Fruit fly (Drosophila melanogaster): ENCODE measurements around the gene unc-45.
A peak's percentile ranks its signal among the peaks of the same experiment; 100 is the strongest.

The unc-45 gene

DNA sequence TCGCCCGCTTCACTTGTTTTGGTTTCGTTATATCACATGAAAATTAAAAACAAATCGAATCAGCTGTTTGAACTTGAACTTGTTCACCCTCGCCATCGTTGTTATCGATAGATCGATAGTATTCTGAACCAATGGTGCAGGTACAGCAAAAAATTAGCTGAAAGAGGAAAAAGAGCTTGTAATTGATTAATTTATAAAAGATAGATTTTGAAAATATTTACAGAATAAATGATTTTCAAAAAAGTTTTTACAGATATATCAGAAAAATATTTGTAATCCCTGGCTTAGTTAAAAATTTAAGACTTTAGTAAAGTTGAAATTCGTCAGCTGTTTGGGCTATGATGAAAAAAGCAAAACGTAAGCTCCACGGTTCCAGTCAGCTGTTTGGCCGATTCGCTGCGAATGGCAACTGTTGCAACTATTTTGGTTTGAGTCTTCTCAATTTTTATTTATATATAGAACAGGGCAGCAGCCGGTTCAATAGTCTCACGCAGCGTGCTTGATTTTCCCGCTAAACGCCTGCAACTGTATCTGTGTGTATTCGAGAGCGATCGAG, at the start of gene unc-45, which contains the start of gene CG11035:
Gene unc-45 (plus strand): TSS at position 379 of the 556 bp plus-strand sequence.
Gene CG11035 (minus strand): TSS at position 87 of the 556 bp plus-strand sequence.
- TF ChIP-seq CG8159 (tag; optimal IDR thresholded peaks at IDR 0.05) (peak; percentile 39), CG8301 (tag; optimal IDR thresholded peaks at IDR 0.05) (peak; percentile 20), CG4496 (GFP tag; IDR thresholded peaks at IDR 0.05) (0 out of 3 replicates have a peak, but pooled peaks have one; percentile 61), CG14655 (GFP tag; optimal IDR thresholded peaks at IDR 0.05) (peak; percentile 49), CG15710 (tag; optimal IDR thresholded peaks at IDR 0.05) (peak; percentile 38), CG12605 (GFP tag; IDR thresholded peaks at IDR 0.05) (no peak), CG13204 (GFP tag; optimal IDR thresholded peaks at IDR 0.05) (no peak), CG10348 (GFP tag; IDR thresholded peaks at IDR 0.05) (no peak), CG32121 (GFP tag; IDR thresholded peaks at IDR 0.05) (0 out of 2 replicates have a peak, but pooled peaks have one; percentile 42), CG9948 (tag; optimal IDR thresholded peaks at IDR 0.05) (peak; percentile 3), CG17806 (tag; optimal IDR thresholded peaks at IDR 0.05) (peak; percentile 34), Pif1B (GFP tag; optimal IDR thresholded peaks at IDR 0.05) (no peak), EcR (GFP tag; optimal IDR thresholded peaks at IDR 0.05) (peak; percentile 87), Pif1A (GFP tag; optimal IDR thresholded peaks at IDR 0.05) (no peak)

dm6 chr3R:7990257-7990656, 42.8 kb upstream of the unc-45 start:
- TF ChIP-seq D1 (tag; optimal IDR thresholded peaks at IDR 0.05) (no peak), CG17806 (tag; optimal IDR thresholded peaks at IDR 0.05) (no peak)

- TF ChIP-seq fd96Ca (GFP tag; IDR thresholded peaks at IDR 0.05) (0 out of 3 replicates have a peak, but pooled peaks have one; percentile 14), EcR (GFP tag; optimal IDR thresholded peaks at IDR 0.05) (peak; percentile 13), CG34367 (tag; optimal IDR thresholded peaks at IDR 0.05) (no peak), CG9948 (tag; optimal IDR thresholded peaks at IDR 0.05) (no peak), CG12605 (GFP tag; IDR thresholded peaks at IDR 0.05) (no peak), CG8159 (tag; optimal IDR thresholded peaks at IDR 0.05) (no peak), Snoo (tag; optimal IDR thresholded peaks at IDR 0.05) (no peak), CG15710 (tag; optimal IDR thresholded peaks at IDR 0.05) (no peak), Ets98B (GFP tag; IDR thresholded peaks at IDR 0.05) (no peak)
Measured at dm6 chr3R:7990799-7991423, 42.2 kb upstream of the unc-45 start.

DNA sequence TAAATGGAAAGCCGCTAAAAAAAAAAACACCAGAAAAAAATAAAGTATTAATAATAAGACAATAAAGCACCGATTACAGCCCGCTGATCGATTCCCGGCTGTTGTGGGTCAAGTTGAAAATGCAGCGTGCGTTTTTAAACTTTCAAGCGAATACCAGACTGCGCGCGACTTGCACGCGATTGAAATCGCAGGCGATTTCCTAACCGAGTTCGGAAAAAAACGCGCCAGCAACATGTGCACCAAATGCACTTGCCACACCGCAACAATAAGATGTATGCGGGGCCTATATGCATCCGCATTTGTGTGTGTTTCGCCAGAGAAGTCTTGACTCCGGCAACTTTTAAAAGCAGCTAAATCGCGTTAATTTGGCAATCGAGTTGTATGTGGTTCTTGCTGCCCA, 41.7 kb upstream of the unc-45 start:
- 0 out of 3 replicates have a peak, but pooled peaks have one; percentile 8 for TF ChIP-seq CG4496 (GFP tag; IDR thresholded peaks at IDR 0.05)
- no peak for TF ChIP-seq CG8301 (tag; optimal IDR thresholded peaks at IDR 0.05)

DNA sequence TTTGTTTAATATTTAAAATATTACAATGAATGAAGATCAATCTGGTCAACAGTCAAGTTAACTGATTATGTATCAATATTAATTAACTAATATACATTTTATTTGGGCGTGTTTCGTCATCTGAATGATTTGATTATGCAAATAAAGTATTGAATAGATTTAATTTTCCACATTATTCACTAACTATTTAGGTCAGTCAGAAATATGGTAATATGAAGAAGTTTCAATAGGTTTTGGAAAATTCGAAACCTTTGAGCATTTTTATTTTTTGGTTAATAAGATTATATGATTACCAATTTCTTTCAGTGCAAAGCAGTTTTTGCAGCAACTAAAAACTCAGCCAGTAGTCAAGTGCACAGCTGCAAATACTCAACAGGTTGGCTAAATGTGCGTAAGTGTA, 41.0 kb upstream of the unc-45 start:
- no peak for TF ChIP-seq CG12605 (GFP tag; IDR thresholded peaks at IDR 0.05)
- TF ChIP-seq CG34367 (tag; optimal IDR thresholded peaks at IDR 0.05): no peak
- TF ChIP-seq rn (GFP tag; IDR thresholded peaks at IDR 0.05): no peak
- no peak for TF ChIP-seq gl (tag; optimal IDR thresholded peaks at IDR 0.05)
- TF ChIP-seq CG32121 (GFP tag; IDR thresholded peaks at IDR 0.05): peak; percentile 24; the same call in 1 of the 2 replicates
- no peak for TF ChIP-seq CG15710 (tag; optimal IDR thresholded peaks at IDR 0.05)
- no peak for TF ChIP-seq EcR (GFP tag; optimal IDR thresholded peaks at IDR 0.05)
- TF ChIP-seq CG8159 (tag; optimal IDR thresholded peaks at IDR 0.05): peak; percentile 7
- TF ChIP-seq Ets98B (GFP tag; IDR thresholded peaks at IDR 0.05): no peak
- TF ChIP-seq CG10348 (GFP tag; IDR thresholded peaks at IDR 0.05): no peak
- TF ChIP-seq Pif1B (GFP tag; optimal IDR thresholded peaks at IDR 0.05): no peak
- peak; percentile 48 for TF ChIP-seq CG8301 (tag; optimal IDR thresholded peaks at IDR 0.05)
- TF ChIP-seq CG14655 (GFP tag; optimal IDR thresholded peaks at IDR 0.05): peak; percentile 38
- TF ChIP-seq CG4496 (GFP tag; IDR thresholded peaks at IDR 0.05): peak; percentile 55; the same call in 2 of the 3 replicates
- no peak for TF ChIP-seq CG13204 (GFP tag; optimal IDR thresholded peaks at IDR 0.05)
- no peak for TF ChIP-seq Snoo (tag; optimal IDR thresholded peaks at IDR 0.05)
- TF ChIP-seq fd96Ca (GFP tag; IDR thresholded peaks at IDR 0.05): no peak
- no peak for TF ChIP-seq CG9948 (tag; optimal IDR thresholded peaks at IDR 0.05)
- no peak for TF ChIP-seq Pif1A (GFP tag; optimal IDR thresholded peaks at IDR 0.05)
- no peak for TF ChIP-seq CG17806 (tag; optimal IDR thresholded peaks at IDR 0.05)
- TF ChIP-seq D1 (tag; optimal IDR thresholded peaks at IDR 0.05): no peak

- TF ChIP-seq CG4496 (GFP tag; IDR thresholded peaks at IDR 0.05) (no peak), CG13204 (GFP tag; optimal IDR thresholded peaks at IDR 0.05) (no peak), CG8301 (tag; optimal IDR thresholded peaks at IDR 0.05) (no peak), CG8159 (tag; optimal IDR thresholded peaks at IDR 0.05) (no peak), CG9948 (tag; optimal IDR thresholded peaks at IDR 0.05) (no peak), CG34367 (tag; optimal IDR thresholded peaks at IDR 0.05) (no peak), Pif1A (GFP tag; optimal IDR thresholded peaks at IDR 0.05) (no peak), D1 (tag; optimal IDR thresholded peaks at IDR 0.05) (no peak), CG10348 (GFP tag; IDR thresholded peaks at IDR 0.05) (no peak), EcR (GFP tag; optimal IDR thresholded peaks at IDR 0.05) (no peak), CG32121 (GFP tag; IDR thresholded peaks at IDR 0.05) (no peak), Ets98B (GFP tag; IDR thresholded peaks at IDR 0.05) (no peak), fd96Ca (GFP tag; IDR thresholded peaks at IDR 0.05) (no peak), CG14655 (GFP tag; optimal IDR thresholded peaks at IDR 0.05) (no peak), CG17806 (tag; optimal IDR thresholded peaks at IDR 0.05) (no peak), Pif1B (GFP tag; optimal IDR thresholded peaks at IDR 0.05) (no peak)
Measured at dm6 chr3R:7993506-7993905, 39.6 kb upstream of the unc-45 start.

Measured in whole organism, pupa.